Worm (Caenorhabditis elegans) whole organism, L2 larva: ENCODE data around the gene C53D6.7.
A peak's percentile ranks its signal among the peaks of the same experiment; 100 is the strongest.

Experiments
- C34F6.9 ChIP-seq: fragments of 150-350 bp; optimal IDR thresholded peaks from 2 replicates; lab custom pipeline; 2014; ENCODE audit warnings: missing biosample characterization, missing genetic modification characterization
- F13H6.1 ChIP-seq: sonication (generic microtip); optimal IDR thresholded peaks from 2 replicates; lab custom pipeline; 2016; ENCODE audit warnings: missing genetic modification characterization, missing compliant biosample characterization
- R02D3.7 ChIP-seq: fragments of 150-350 bp; optimal IDR thresholded peaks from 2 replicates; lab custom pipeline; 2014; ENCODE audit warnings: missing biosample characterization, missing genetic modification characterization
- Y55F3AM.14 ChIP-seq: fragments of 200-800 bp; sonication (Bioruptor generic); optimal IDR thresholded peaks from 2 replicates; lab custom pipeline; 2018; ENCODE audit warnings: mild to moderate bottlenecking, missing genetic modification characterization, missing compliant biosample characterization
- ZK546.5 ChIP-seq: sonication (generic microtip); optimal IDR thresholded peaks from 2 replicates; lab custom pipeline; 2017; ENCODE audit warnings: missing biosample characterization, missing genetic modification characterization
- ama-1 ChIP-seq: fragments of 150-350 bp; optimal IDR thresholded peaks from 2 replicates; lab custom pipeline; 2018; ENCODE audit warnings: inconsistent platforms
- blmp-1 ChIP-seq: sonication (generic microtip); optimal IDR thresholded peaks from 2 replicates; lab custom pipeline; 2017; ENCODE audit warnings: missing genetic modification characterization, mild to moderate bottlenecking, missing compliant biosample characterization, antibody characterized with exemption, moderate library complexity; ENCODE audit not compliant: insufficient read depth
- ceh-16 ChIP-seq: fragments of 150-350 bp; optimal IDR thresholded peaks from 2 replicates; lab custom pipeline; 2014; ENCODE audit warnings: missing biosample characterization, missing genetic modification characterization
- ceh-82 ChIP-seq: fragments of 150-350 bp; optimal IDR thresholded peaks from 2 replicates; lab custom pipeline; 2014; ENCODE audit warnings: missing biosample characterization, missing genetic modification characterization
- crh-2 ChIP-seq: sonication (generic microtip); optimal IDR thresholded peaks from 2 replicates; lab custom pipeline; 2017; ENCODE audit warnings: missing biosample characterization, missing genetic modification characterization
- dmd-4 ChIP-seq: sonication (generic microtip); optimal IDR thresholded peaks from 2 replicates; lab custom pipeline; 2017; ENCODE audit warnings: missing biosample characterization, missing genetic modification characterization
- egl-27 ChIP-seq: sonication (generic microtip); optimal IDR thresholded peaks from 3 replicates; lab custom pipeline; 2017; ENCODE audit warnings: missing biosample characterization, missing genetic modification reagents, missing genetic modification characterization
- fos-1 ChIP-seq: fragments of 150-350 bp; optimal IDR thresholded peaks from 2 replicates; lab custom pipeline; 2014; ENCODE audit warnings: missing biosample characterization, missing genetic modification characterization
- gmeb-1 ChIP-seq: fragments of 150-350 bp; optimal IDR thresholded peaks from 2 replicates; lab custom pipeline; 2014; ENCODE audit warnings: missing biosample characterization, missing genetic modification characterization
- lin-13 ChIP-seq: fragments of 150-350 bp; optimal IDR thresholded peaks from 2 replicates; lab custom pipeline; 2014; ENCODE audit warnings: missing biosample characterization, missing genetic modification reagents, missing genetic modification characterization
- lsy-2 ChIP-seq, 2 experiments: fragments of 150-350 bp in 1 of 2; sonication (generic microtip) in 1 of 2; optimal IDR thresholded peaks; 2 replicates each; lab custom pipeline; 2014 to 2017; ENCODE audit warnings: missing biosample characterization in 2 of 2, missing genetic modification characterization in 2 of 2
- mab-5 ChIP-seq: fragments of 150-350 bp; optimal IDR thresholded peaks from 2 replicates; lab custom pipeline; 2014; ENCODE audit warnings: missing biosample characterization, missing genetic modification characterization
- nhr-10 ChIP-seq: sonication (generic microtip); optimal IDR thresholded peaks from 2 replicates; lab custom pipeline; 2017; ENCODE audit warnings: missing biosample characterization, missing genetic modification characterization
- nhr-129 ChIP-seq: fragments of 150-350 bp; optimal IDR thresholded peaks from 2 replicates; lab custom pipeline; 2014; ENCODE audit warnings: missing biosample characterization, missing genetic modification characterization
- nhr-21 ChIP-seq: fragments of 150-350 bp; optimal IDR thresholded peaks from 2 replicates; lab custom pipeline; 2014; ENCODE audit warnings: missing biosample characterization, missing genetic modification characterization
- nhr-23 ChIP-seq: fragments of 150-350 bp; optimal IDR thresholded peaks from 2 replicates; lab custom pipeline; 2014; ENCODE audit warnings: missing biosample characterization, missing genetic modification reagents, missing genetic modification characterization
- nhr-237 ChIP-seq: fragments of 150-350 bp; optimal IDR thresholded peaks from 2 replicates; lab custom pipeline; 2014; ENCODE audit warnings: missing biosample characterization, missing genetic modification characterization
- nhr-25 ChIP-seq: fragments of 150-350 bp; sonication (generic microtip); optimal IDR thresholded peaks from 3 replicates; lab custom pipeline; 2014; ENCODE audit warnings: missing biosample characterization, missing genetic modification characterization
- nhr-6 ChIP-seq: fragments of 150-350 bp; optimal IDR thresholded peaks from 2 replicates; lab custom pipeline; 2014; ENCODE audit warnings: missing biosample characterization, missing genetic modification characterization
- sem-4 ChIP-seq: fragments of 150-350 bp; optimal IDR thresholded peaks from 2 replicates; lab custom pipeline; 2014; ENCODE audit warnings: missing biosample characterization, missing genetic modification reagents, missing genetic modification characterization
- skn-1 ChIP-seq: sonication (generic microtip); optimal IDR thresholded peaks from 2 replicates; lab custom pipeline; 2017; ENCODE audit warnings: missing biosample characterization, missing genetic modification characterization
- sma-3 ChIP-seq: sonication (generic microtip); optimal IDR thresholded peaks from 2 replicates; lab custom pipeline; 2016; ENCODE audit warnings: missing genetic modification reagents, missing genetic modification characterization, missing compliant biosample characterization
- sma-9 ChIP-seq, 2 experiments: fragments of 150-350 bp in 1 of 2; sonication (generic microtip) in 1 of 2; optimal IDR thresholded peaks; 2 replicates each; lab custom pipeline; 2014 to 2016; ENCODE audit warnings: missing genetic modification characterization in 2 of 2, mild to moderate bottlenecking in 1 of 2, missing biosample characterization in 1 of 2, missing compliant biosample characterization in 1 of 2, missing genetic modification reagents in 1 of 2, moderate library complexity in 1 of 2
- unc-39 ChIP-seq: fragments of 150-350 bp; optimal IDR thresholded peaks from 2 replicates; lab custom pipeline; 2014; ENCODE audit warnings: missing biosample characterization, missing genetic modification characterization
- unc-62 ChIP-seq: fragments of 150-350 bp; optimal IDR thresholded peaks from 2 replicates; lab custom pipeline; 2014; ENCODE audit warnings: missing biosample characterization, missing genetic modification reagents, missing genetic modification characterization
- ztf-1 ChIP-seq: fragments of 200-800 bp; sonication (Bioruptor generic); conservative IDR thresholded peaks from 2 replicates; pipeline ENCODE4 v1.3.6; 2022; ENCODE audit warnings: missing genetic modification characterization, missing compliant biosample characterization
- ztf-11 ChIP-seq: sonication (generic microtip); optimal IDR thresholded peaks from 2 replicates; lab custom pipeline; 2017; ENCODE audit warnings: missing biosample characterization, missing genetic modification characterization
- ztf-4 ChIP-seq: fragments of 150-350 bp; optimal IDR thresholded peaks from 2 replicates; lab custom pipeline; 2014; ENCODE audit warnings: missing biosample characterization, missing genetic modification characterization

The C53D6.7 gene

DNA sequence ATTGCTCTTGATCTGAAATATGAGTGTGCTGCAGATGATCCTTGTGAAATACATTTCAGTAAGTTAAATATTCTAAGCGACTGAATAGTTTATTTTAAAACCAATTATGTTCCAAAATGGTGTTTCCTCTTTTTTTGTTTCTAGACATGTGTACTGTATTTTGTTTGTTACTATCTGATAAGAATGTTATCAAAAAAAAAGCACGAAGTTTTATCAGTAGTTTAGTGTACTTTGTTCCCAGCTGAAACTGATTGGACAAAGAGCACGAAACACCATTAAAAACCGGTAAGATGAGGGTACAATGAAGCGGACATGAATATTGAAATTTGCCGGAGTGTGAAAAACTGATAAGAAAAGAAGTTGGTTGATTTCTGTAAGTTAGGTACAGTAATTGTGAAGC, 33.2 kb upstream of the C53D6.7 start:
- TF ChIP-seq sma-3 (GFP tag; lab: Kevin White, UChicago) (no peak), fos-1 (tag; lab: Kevin White, UChicago) (peak; percentile 22)

ce11 chrIV:9069703-9070102, 32.7 kb upstream of the C53D6.7 start, which contains the start of gene nhr-11:
TSS of gene nhr-11 (plus strand) at chrIV:9070003.
- TF ChIP-seq nhr-25 (tag; lab: Kevin White, UChicago) (no peak), lin-13 (GFP tag; lab: Kevin White, UChicago) (no peak), nhr-10 (tag; lab: Kevin White, UChicago) (no peak), fos-1 (tag; lab: Kevin White, UChicago) (no peak), dmd-4 (tag; lab: Kevin White, UChicago) (no peak), Y55F3AM.14 (no peak), ceh-16 (tag; lab: Kevin White, UChicago) (no peak), ztf-11 (tag; lab: Kevin White, UChicago) (no peak), ama-1 (lab: Kevin White, UChicago) (no peak), ztf-1 (no peak), ztf-4 (tag; lab: Kevin White, UChicago) (no peak), sma-9 (GFP tag; optimal IDR thresholded peaks at IDR 0.05; lab: Kevin White, UChicago) (no peak), sma-9 (tag; optimal IDR thresholded peaks at IDR 0.05; lab: Kevin White, UChicago) (no peak), mab-5 (tag; lab: Kevin White, UChicago) (no peak), R02D3.7 (tag; lab: Kevin White, UChicago) (no peak), nhr-6 (no peak), gmeb-1 (tag; lab: Kevin White, UChicago) (no peak)

DNA sequence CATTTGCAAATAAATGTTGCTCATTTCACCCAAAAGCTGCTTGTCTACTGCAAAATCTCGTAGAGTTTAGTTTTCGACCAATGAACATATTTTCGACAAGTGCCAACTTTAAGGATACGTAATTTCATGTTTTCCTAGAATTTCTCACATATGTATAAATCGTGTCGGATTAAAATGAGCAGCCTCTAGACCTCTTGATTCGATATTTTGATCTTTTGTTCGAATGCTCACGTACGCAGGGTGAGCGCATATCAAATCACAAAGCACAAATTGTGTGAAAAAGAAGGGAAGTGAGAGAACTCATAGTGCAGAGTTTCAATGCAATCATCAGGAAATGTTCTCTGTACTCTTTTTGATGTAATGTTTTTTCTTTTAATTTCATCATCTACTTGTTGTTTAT, 26.6 kb upstream of the C53D6.7 start:
- no peak for TF ChIP-seq lin-13 (GFP tag; lab: Kevin White, UChicago)
- no peak for TF ChIP-seq sem-4 (tag; lab: Kevin White, UChicago)
- no peak for TF ChIP-seq ztf-4 (tag; lab: Kevin White, UChicago)
- TF ChIP-seq dmd-4 (tag; lab: Kevin White, UChicago), result no peak
- no peak for TF ChIP-seq nhr-237
- TF ChIP-seq egl-27, result no peak
- TF ChIP-seq Y55F3AM.14, result no peak
- TF ChIP-seq ceh-82, result no peak
- no peak for TF ChIP-seq nhr-23 (tag; lab: Kevin White, UChicago)
- TF ChIP-seq crh-2 (tag; lab: Kevin White, UChicago), result peak; percentile 54
- no peak for TF ChIP-seq ZK546.5 (tag; lab: Kevin White, UChicago)
- TF ChIP-seq fos-1 (tag; lab: Kevin White, UChicago), result peak; percentile 10
- no peak for TF ChIP-seq C34F6.9 (tag; lab: Kevin White, UChicago)
- TF ChIP-seq lsy-2 (tag; optimal IDR thresholded peaks at IDR 0.05; lab: Kevin White, UChicago), result peak in 1 of 2 experiments; percentile 36
- peak; percentile 61 for TF ChIP-seq sma-9 (GFP tag; optimal IDR thresholded peaks at IDR 0.05; lab: Kevin White, UChicago)
- TF ChIP-seq sma-9 (tag; optimal IDR thresholded peaks at IDR 0.05; lab: Kevin White, UChicago), result no peak
- no peak for TF ChIP-seq mab-5 (tag; lab: Kevin White, UChicago)
- TF ChIP-seq F13H6.1 (tag; lab: Kevin White, UChicago), result peak; percentile 31
- peak; percentile 48 for TF ChIP-seq nhr-21
- TF ChIP-seq skn-1 (tag; lab: Kevin White, UChicago), result no peak
- TF ChIP-seq nhr-129 (tag; lab: Kevin White, UChicago), result peak; percentile 49
- no peak for TF ChIP-seq blmp-1
- no peak for TF ChIP-seq unc-62 (GFP tag; lab: Kevin White, UChicago)
- no peak for TF ChIP-seq unc-39
- TF ChIP-seq R02D3.7 (tag; lab: Kevin White, UChicago), result no peak

DNA sequence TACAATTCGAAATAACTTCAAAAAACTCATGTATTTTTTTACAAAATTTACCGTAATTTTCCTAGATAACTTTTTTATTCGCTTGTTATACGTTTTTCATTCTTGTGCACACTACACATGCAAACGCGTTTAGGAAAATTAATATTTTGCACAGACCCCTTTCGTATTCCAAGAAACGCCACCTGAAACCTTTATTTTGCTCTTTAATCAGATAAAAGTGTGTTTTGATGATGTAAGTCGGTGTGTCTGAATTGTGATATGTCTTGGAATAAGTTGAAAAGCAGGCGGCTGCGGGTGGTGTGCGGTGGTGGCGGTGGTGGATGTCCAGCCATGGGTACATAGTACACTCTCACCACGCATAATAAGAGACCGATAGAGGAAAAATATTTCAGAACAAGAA, 16.4 kb upstream of the C53D6.7 start:
- peak; percentile 3 for TF ChIP-seq sma-9 (GFP tag; optimal IDR thresholded peaks at IDR 0.05; lab: Kevin White, UChicago)
- TF ChIP-seq sma-9 (tag; optimal IDR thresholded peaks at IDR 0.05; lab: Kevin White, UChicago), result no peak
- peak; percentile 1 for TF ChIP-seq nhr-21
- TF ChIP-seq ztf-11 (tag; lab: Kevin White, UChicago), result no peak

DNA sequence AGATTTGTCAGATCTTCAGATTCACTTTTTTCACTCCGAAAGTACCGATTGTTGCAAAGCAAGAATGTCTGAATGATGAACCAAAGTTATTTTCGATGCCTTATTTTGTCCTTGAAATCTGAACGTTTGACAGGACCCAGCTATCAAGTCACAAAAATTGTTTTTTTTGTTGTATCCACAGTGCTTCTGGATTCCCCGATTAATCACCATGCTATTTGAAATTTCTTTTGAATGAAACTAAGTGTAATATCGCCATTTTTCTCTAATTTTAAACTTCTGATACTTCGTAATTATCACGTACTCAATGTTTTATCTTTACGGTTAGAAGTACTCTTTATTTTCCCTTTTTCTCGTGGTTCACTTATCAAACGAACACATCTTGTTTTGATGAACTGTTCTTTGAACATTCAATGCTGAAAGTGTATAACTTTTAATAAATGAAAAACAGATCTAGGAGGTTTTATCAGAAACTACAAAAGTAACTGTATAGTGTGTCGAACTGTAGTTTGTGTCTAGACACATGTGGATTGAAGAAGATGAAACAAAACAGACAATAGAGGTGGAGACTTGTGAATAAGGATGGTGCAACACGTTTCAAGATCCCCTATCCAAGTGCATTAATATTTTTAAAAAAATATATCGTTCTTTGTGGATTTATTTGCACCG, 14.7 kb upstream of the C53D6.7 start:
- TF ChIP-seq blmp-1 (peak; percentile 74), ztf-11 (tag; lab: Kevin White, UChicago) (no peak), nhr-25 (tag; lab: Kevin White, UChicago) (peak; percentile 38), sma-9 (GFP tag; optimal IDR thresholded peaks at IDR 0.05; lab: Kevin White, UChicago) (peak; percentile 34), sma-9 (tag; optimal IDR thresholded peaks at IDR 0.05; lab: Kevin White, UChicago) (no peak), ceh-16 (tag; lab: Kevin White, UChicago) (no peak)
